Fruit fly (Drosophila melanogaster) whole organism, embryonic: ENCODE data around the gene ArfGAP1.

Source experiments
- Antp ChIP-seq: fragments of 200-800 bp; sonication (Bioruptor generic); optimal IDR thresholded peaks from 3 replicates; lab custom pipeline; 2016; ENCODE audit warnings: missing biosample characterization, missing genetic modification characterization
- CG10274 ChIP-seq: fragments of 200-800 bp; sonication (Bioruptor generic); optimal IDR thresholded peaks from 3 replicates; lab custom pipeline; 2017; ENCODE audit warnings: missing biosample characterization, mild to moderate bottlenecking, missing genetic modification characterization
- CG10462 ChIP-seq: fragments of 200-800 bp; sonication (Bioruptor generic); optimal IDR thresholded peaks from 2 replicates; lab custom pipeline; 2016; ENCODE audit warnings: missing biosample characterization, missing genetic modification characterization
- CG12155 ChIP-seq: fragments of 200-800 bp; sonication (Bioruptor generic); optimal IDR thresholded peaks from 3 replicates; lab custom pipeline; 2016; ENCODE audit warnings: missing biosample characterization, missing genetic modification characterization
- CG12391 ChIP-seq: fragments of 200-800 bp; sonication (Bioruptor generic); optimal IDR thresholded peaks from 3 replicates; lab custom pipeline; 2018; ENCODE audit warnings: missing biosample characterization, mild to moderate bottlenecking, missing genetic modification characterization, moderate library complexity
- CG12942 ChIP-seq: fragments of 200-800 bp; sonication (Bioruptor generic); optimal IDR thresholded peaks from 3 replicates; lab custom pipeline; 2016; ENCODE audit warnings: missing biosample characterization, missing genetic modification characterization
- CG15073 ChIP-seq: fragments of 200-800 bp; sonication (Bioruptor generic); optimal IDR thresholded peaks from 2 replicates; lab custom pipeline; 2016; ENCODE audit warnings: missing biosample characterization, missing genetic modification characterization
- CG15696 ChIP-seq: fragments of 200-800 bp; sonication (Bioruptor generic); optimal IDR thresholded peaks from 2 replicates; lab custom pipeline; 2019; ENCODE audit warnings: missing biosample characterization, mild to moderate bottlenecking, missing genetic modification characterization, moderate library complexity
- CG1602 ChIP-seq: fragments of 200-800 bp; sonication (Bioruptor generic); optimal IDR thresholded peaks from 3 replicates; lab custom pipeline; 2016; ENCODE audit warnings: missing biosample characterization, missing genetic modification characterization
- CG17568 ChIP-seq: fragments of 200-800 bp; sonication (Bioruptor generic); optimal IDR thresholded peaks from 2 replicates; lab custom pipeline; 2018; ENCODE audit warnings: missing biosample characterization, mild to moderate bottlenecking, missing genetic modification characterization, moderate library complexity
- CG2889 ChIP-seq: fragments of 200-800 bp; sonication (Bioruptor generic); IDR thresholded peaks from 3 replicates; pipeline ENCODE4 v1.3.6; 2022; ENCODE audit warnings: missing biosample characterization, missing genetic modification characterization
- CG31224 ChIP-seq: fragments of 200-800 bp; sonication (Bioruptor generic); IDR thresholded peaks from 2 replicates; pipeline ENCODE4 v1.3.6; 2022; ENCODE audit warnings: missing biosample characterization, missing genetic modification characterization
- CG3726 ChIP-seq: fragments of 200-800 bp; sonication (Bioruptor generic); IDR thresholded peaks from 3 replicates; pipeline ENCODE4, ENCODE4 v1.3.6; 2022; ENCODE audit warnings: missing biosample characterization, missing genetic modification characterization
- CG4282 ChIP-seq: fragments of 200-800 bp; sonication (Bioruptor generic); optimal IDR thresholded peaks from 2 replicates; lab custom pipeline; 2016; ENCODE audit warnings: missing biosample characterization, missing genetic modification characterization
- CG4328 ChIP-seq: fragments of 200-800 bp; sonication (Bioruptor generic); optimal IDR thresholded peaks from 3 replicates; lab custom pipeline; 2017; ENCODE audit warnings: missing biosample characterization, missing genetic modification reagents, missing genetic modification characterization
- CG4820 ChIP-seq: fragments of 200-800 bp; sonication (Bioruptor generic); optimal IDR thresholded peaks from 3 replicates; lab custom pipeline; 2016; ENCODE audit warnings: missing biosample characterization, missing genetic modification characterization
- CG6689 ChIP-seq: fragments of 200-800 bp; sonication (Bioruptor generic); IDR thresholded peaks from 2 replicates; pipeline ENCODE4 v1.3.6; 2022; ENCODE audit warnings: missing biosample characterization, missing genetic modification characterization
- CG7928 ChIP-seq: fragments of 200-800 bp; sonication (Bioruptor generic); optimal IDR thresholded peaks from 2 replicates; lab custom pipeline; 2017; ENCODE audit warnings: missing biosample characterization, mild to moderate bottlenecking, missing genetic modification characterization
- CkIIα-i1 ChIP-seq: fragments of 200-800 bp; sonication (Bioruptor generic); IDR thresholded peaks from 2 replicates; pipeline ENCODE4 v1.3.6; 2022; ENCODE audit warnings: missing biosample characterization, missing genetic modification characterization
- Dp ChIP-seq: fragments of 200-800 bp; sonication (Bioruptor generic); optimal IDR thresholded peaks from 2 replicates; lab custom pipeline; 2018; ENCODE audit warnings: missing biosample characterization, mild to moderate bottlenecking, missing genetic modification characterization, moderate library complexity
- HLH4C ChIP-seq: fragments of 200-800 bp; sonication (Bioruptor generic); IDR thresholded peaks from 3 replicates; pipeline ENCODE4 v1.3.6; 2022; ENCODE audit warnings: missing biosample characterization, missing genetic modification characterization; ENCODE audit not compliant: partially characterized antibody
- Pdp1 ChIP-seq, 2 experiments: fragments of 200-800 bp; sonication (Bioruptor generic); optimal IDR thresholded peaks; 3 replicates each; lab custom pipeline; 2016; ENCODE audit warnings: missing biosample characterization in 2 of 2, missing genetic modification characterization in 2 of 2, mild to moderate bottlenecking in 1 of 2, moderate library complexity in 1 of 2
- Ravus ChIP-seq: fragments of 200-800 bp; sonication (Bioruptor generic); IDR thresholded peaks from 2 replicates; pipeline ENCODE4 v1.3.6; 2022; ENCODE audit warnings: missing biosample characterization, missing genetic modification characterization
- Taf1 ChIP-seq: fragments of 200-800 bp; sonication (Bioruptor generic); IDR thresholded peaks from 2 replicates; pipeline ENCODE4 v1.3.6; 2022; ENCODE audit warnings: missing biosample characterization, missing genetic modification characterization
- ap ChIP-seq: fragments of 200-800 bp; sonication (Bioruptor generic); IDR thresholded peaks from 2 replicates; pipeline ENCODE4 v1.3.6; 2022; ENCODE audit warnings: missing biosample characterization, missing genetic modification characterization
- az2 ChIP-seq: fragments of 200-800 bp; sonication (Bioruptor generic); optimal IDR thresholded peaks from 3 replicates; lab custom pipeline; 2016; ENCODE audit warnings: missing biosample characterization, missing genetic modification characterization
- bcd ChIP-seq: fragments of 200-800 bp; sonication (Bioruptor generic); optimal IDR thresholded peaks from 2 replicates; lab custom pipeline; 2017; ENCODE audit warnings: missing biosample characterization, mild to moderate bottlenecking, missing genetic modification characterization
- cwo ChIP-seq: fragments of 200-800 bp; sonication (Bioruptor generic); optimal IDR thresholded peaks from 3 replicates; lab custom pipeline; 2017; ENCODE audit warnings: missing biosample characterization, missing genetic modification characterization, mild to moderate bottlenecking, moderate library complexity, missing genetic modification reagents
- en ChIP-seq: fragments of 200-800 bp; sonication (Bioruptor generic); optimal IDR thresholded peaks from 2 replicates; lab custom pipeline; 2016; ENCODE audit warnings: missing biosample characterization, missing genetic modification characterization
- eve ChIP-seq, 2 experiments: fragments of >200 bp; optimal IDR thresholded peaks; 2 replicates each; lab custom pipeline; 2017; ENCODE audit warnings: missing biosample characterization in 2 of 2, missing genetic modification characterization in 2 of 2
- exex ChIP-seq: fragments of 200-800 bp; sonication (Bioruptor generic); optimal IDR thresholded peaks from 4 replicates; lab custom pipeline; 2018; ENCODE audit warnings: missing biosample characterization, mild to moderate bottlenecking, missing genetic modification characterization, moderate library complexity
- gfzf ChIP-seq: fragments of 200-800 bp; sonication (Bioruptor generic); optimal IDR thresholded peaks from 2 replicates; lab custom pipeline; 2016; ENCODE audit warnings: missing biosample characterization, mild to moderate bottlenecking, missing genetic modification characterization, moderate library complexity
- h ChIP-seq: fragments of >200 bp; optimal IDR thresholded peaks from 2 replicates; lab custom pipeline; 2017
- ind ChIP-seq: fragments of 200-800 bp; sonication (Bioruptor generic); optimal IDR thresholded peaks from 3 replicates; lab custom pipeline; 2016; ENCODE audit warnings: missing biosample characterization, missing genetic modification characterization
- jigr1 ChIP-seq: fragments of 200-800 bp; sonication (Bioruptor generic); IDR thresholded peaks from 3 replicates; pipeline ENCODE4 v1.3.6; 2022; ENCODE audit warnings: missing biosample characterization, missing genetic modification characterization
- jumu ChIP-seq: fragments of 200-800 bp; sonication (Bioruptor generic); optimal IDR thresholded peaks from 3 replicates; lab custom pipeline; 2016; ENCODE audit warnings: missing biosample characterization, missing genetic modification characterization
- lab ChIP-seq: fragments of 200-800 bp; sonication (Bioruptor generic); optimal IDR thresholded peaks from 3 replicates; lab custom pipeline; 2017; ENCODE audit warnings: missing biosample characterization, missing genetic modification characterization, mild to moderate bottlenecking, moderate library complexity, missing genetic modification reagents
- luna ChIP-seq: fragments of 200-800 bp; sonication (Bioruptor generic); optimal IDR thresholded peaks from 2 replicates; lab custom pipeline; 2016; ENCODE audit warnings: missing biosample characterization, missing genetic modification characterization
- nau ChIP-seq: fragments of 200-800 bp; sonication (Bioruptor generic); optimal IDR thresholded peaks from 3 replicates; lab custom pipeline; 2017; ENCODE audit warnings: missing biosample characterization, mild to moderate bottlenecking, missing genetic modification characterization, missing genetic modification reagents
- nerfin-2 ChIP-seq: fragments of 200-800 bp; sonication (Bioruptor generic); IDR thresholded peaks from 2 replicates; pipeline ENCODE4 v1.3.6; 2022; ENCODE audit warnings: missing biosample characterization, missing genetic modification characterization; ENCODE audit not compliant: partially characterized antibody
- peb ChIP-seq: fragments of 200-800 bp; sonication (Bioruptor generic); IDR thresholded peaks from 2 replicates; pipeline ENCODE4 v1.3.6; 2022; ENCODE audit warnings: missing biosample characterization, missing genetic modification characterization
- pnt ChIP-seq: fragments of 200-800 bp; sonication (Bioruptor generic); optimal IDR thresholded peaks from 3 replicates; lab custom pipeline; 2016; ENCODE audit warnings: missing biosample characterization, missing genetic modification characterization
- pzg ChIP-seq: fragments of 200-800 bp; sonication (Bioruptor generic); optimal IDR thresholded peaks from 3 replicates; lab custom pipeline; 2018; ENCODE audit warnings: missing biosample characterization, mild to moderate bottlenecking, missing genetic modification characterization, moderate library complexity
- scrt ChIP-seq: fragments of 200-800 bp; sonication (Bioruptor generic); optimal IDR thresholded peaks from 2 replicates; lab custom pipeline; 2018; ENCODE audit warnings: missing biosample characterization, mild to moderate bottlenecking, missing genetic modification characterization, moderate library complexity
- sens ChIP-seq: fragments of 200-800 bp; sonication (Bioruptor generic); peaks from one replicate; lab custom pipeline; 2016; ENCODE audit warnings: missing biosample characterization, missing genetic modification characterization
- tio ChIP-seq: fragments of 200-800 bp; sonication (Bioruptor generic); optimal IDR thresholded peaks from 2 replicates; lab custom pipeline; 2017; ENCODE audit warnings: missing biosample characterization, missing genetic modification characterization, inconsistent platforms
- wdn ChIP-seq: fragments of 200-800 bp; sonication (Bioruptor generic); IDR thresholded peaks from 2 replicates; pipeline ENCODE4 v1.3.6; 2022; ENCODE audit warnings: missing biosample characterization, missing genetic modification characterization

ArfGAP1 gene

DNA sequence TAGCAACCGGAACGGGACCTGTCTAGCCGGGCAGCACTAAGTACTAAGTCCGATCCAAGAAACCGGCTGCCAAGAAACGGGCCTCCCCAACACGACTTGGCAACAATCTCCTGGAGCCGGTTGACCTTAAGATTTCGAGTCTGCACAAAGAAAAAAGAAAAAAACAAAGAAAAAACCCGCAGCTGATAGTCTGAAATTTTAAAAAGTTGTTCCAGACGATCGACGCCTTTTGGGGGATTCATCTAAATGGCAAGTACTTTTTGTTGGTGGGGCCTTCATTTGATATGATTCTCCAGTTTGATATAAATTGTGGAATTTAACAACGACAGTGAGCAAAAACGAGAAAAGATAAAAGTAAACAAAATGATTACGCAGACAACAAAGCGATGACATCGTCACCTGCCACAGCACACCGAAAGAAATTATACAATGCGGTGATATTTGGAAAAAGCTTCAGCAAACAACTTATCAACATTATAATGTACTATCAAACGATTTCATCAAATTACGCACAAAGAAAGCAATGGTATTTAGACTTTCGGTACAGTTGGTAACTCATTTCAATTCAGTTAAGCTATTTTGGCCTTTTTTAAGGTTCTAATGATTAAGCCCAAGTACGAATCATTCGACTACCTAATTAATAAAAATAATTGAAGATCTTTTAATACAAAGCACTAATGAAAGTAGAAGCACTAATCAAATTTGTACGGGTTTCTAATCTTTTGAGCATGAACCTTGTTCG is 6.7 kb downstream of the ArfGAP1 start (continued):
- no peak for TF ChIP-seq CG15696 (tag; lab: Kevin White, UChicago)
- no peak for TF ChIP-seq tio (GFP tag; lab: Kevin White, UChicago)
- TF ChIP-seq nau, result no peak
- TF ChIP-seq, all 482 proteins: peak for 3

DNA sequence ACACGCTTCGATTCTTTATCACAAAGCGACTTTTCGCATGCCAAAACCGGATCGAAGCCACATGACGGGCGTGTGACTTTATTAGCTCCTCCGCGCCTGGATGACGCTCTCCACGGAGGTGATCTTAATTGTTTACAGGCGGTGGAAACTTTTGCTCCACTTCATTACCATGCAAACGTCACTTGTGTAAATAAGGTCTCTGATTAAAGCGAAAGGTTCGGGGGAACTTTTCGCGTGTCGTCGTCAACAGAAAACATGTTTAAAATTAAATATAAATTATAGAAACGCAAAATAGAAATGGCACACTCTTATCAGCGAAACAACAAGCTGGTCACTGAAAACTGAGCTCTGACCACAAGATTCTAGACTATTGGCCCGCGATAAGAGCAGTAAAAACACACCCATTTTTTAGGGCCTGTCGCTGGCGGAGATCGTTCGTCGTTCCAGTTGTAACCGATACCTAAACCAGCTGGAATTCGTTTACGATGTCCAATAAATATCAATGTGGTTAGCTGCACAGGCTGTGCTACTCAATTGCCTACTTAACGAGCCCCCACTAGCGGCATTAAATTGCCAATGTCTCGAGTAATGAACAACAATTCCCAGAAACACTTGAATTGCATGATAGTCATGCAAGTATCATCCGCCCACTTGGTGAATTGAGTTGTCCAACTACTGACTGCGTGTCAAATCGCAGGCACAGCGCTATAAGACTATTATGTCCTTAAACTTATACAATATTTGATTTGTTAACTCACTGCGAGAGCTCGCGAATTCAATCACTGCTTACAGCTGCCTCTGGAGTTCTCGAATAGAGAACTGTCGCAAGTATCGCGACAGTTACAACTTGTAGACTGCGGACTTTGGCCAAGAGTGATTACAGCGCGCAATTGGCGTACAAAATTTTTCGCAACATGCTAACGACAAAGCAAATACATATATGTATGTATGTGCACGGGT is 7.8 kb downstream of the ArfGAP1 start:
- TF ChIP-seq CG12391 (no peak), luna (GFP tag; lab: Kevin White, UChicago) (no peak), pnt (GFP tag; lab: Kevin White, UChicago) (no peak), gfzf (GFP tag; lab: Kevin White, UChicago) (no peak), CG4328 (GFP tag; lab: Kevin White, UChicago) (no peak), ap (GFP tag; lab: Robert Waterston, UW) (no peak), Pdp1 (GFP tag; optimal IDR thresholded peaks at IDR 0.05; lab: Kevin White, UChicago) (no peak), eve (GFP tag; optimal IDR thresholded peaks at IDR 0.05; lab: Kevin White, UChicago) (no peak), az2 (GFP tag; lab: Kevin White, UChicago) (no peak), Dp (no peak), CkIIα-i1 (GFP tag; lab: Robert Waterston, UW) (no peak), nerfin-2 (GFP tag; lab: Robert Waterston, UW) (no peak), CG1602 (GFP tag; lab: Kevin White, UChicago) (no peak), CG7928 (no peak), CG17568 (GFP tag; lab: Kevin White, UChicago) (no peak), CG12155 (GFP tag; lab: Kevin White, UChicago) (no peak), CG31224 (GFP tag; lab: Robert Waterston, UW) (no peak), HLH4C (no peak), bcd (no peak), CG15696 (tag; lab: Kevin White, UChicago) (no peak), exex (tag; lab: Kevin White, UChicago) (peak; percentile 29), en (GFP tag; lab: Kevin White, UChicago) (no peak), Antp (GFP tag; lab: Kevin White, UChicago) (no peak), sens (GFP tag; lab: Kevin White, UChicago) (peak; percentile 22), CG10274 (GFP tag; lab: Kevin White, UChicago) (no peak), lab (GFP tag; lab: Kevin White, UChicago) (peak; percentile 25), Ravus (no peak), wdn (GFP tag; lab: Robert Waterston, UW) (no peak), jumu (GFP tag; lab: Kevin White, UChicago) (no peak), CG10462 (no peak), Taf1 (no peak), jigr1 (GFP tag; lab: Robert Waterston, UW) (no peak), CG4820 (GFP tag; lab: Kevin White, UChicago) (no peak), CG3726 (GFP tag; lab: Robert Waterston, UW) (no peak), CG6689 (GFP tag; lab: Robert Waterston, UW) (no peak), CG15073 (no peak), ind (GFP tag; lab: Kevin White, UChicago) (no peak), pzg (GFP tag; lab: Kevin White, UChicago) (no peak), scrt (GFP tag; lab: Kevin White, UChicago) (no peak), CG12942 (no peak), peb (GFP tag; lab: Robert Waterston, UW) (no peak), cwo (GFP tag; lab: Kevin White, UChicago) (peak; percentile 21), CG2889 (GFP tag; lab: Robert Waterston, UW) (no peak), h (lab: Kevin White, UChicago) (no peak), CG4282 (GFP tag; lab: Kevin White, UChicago) (no peak)
